Worm (Caenorhabditis elegans) whole organism, L2 larva: ENCODE results near the gene C50D2.10.

Experiments
- C34F6.9 ChIP-seq: fragments of 150-350 bp; optimal IDR thresholded peaks from 2 replicates; lab custom pipeline; 2014; ENCODE audit warnings: missing biosample characterization, missing genetic modification characterization
- R02D3.7 ChIP-seq: fragments of 150-350 bp; optimal IDR thresholded peaks from 2 replicates; lab custom pipeline; 2014; ENCODE audit warnings: missing biosample characterization, missing genetic modification characterization
- ZK546.5 ChIP-seq: sonication (generic microtip); optimal IDR thresholded peaks from 2 replicates; lab custom pipeline; 2017; ENCODE audit warnings: missing biosample characterization, missing genetic modification characterization
- alr-1 ChIP-seq: fragments of 150-350 bp; optimal IDR thresholded peaks from 2 replicates; lab custom pipeline; 2014; ENCODE audit warnings: missing biosample characterization, missing genetic modification characterization
- ama-1 ChIP-seq: fragments of 150-350 bp; optimal IDR thresholded peaks from 2 replicates; lab custom pipeline; 2018; ENCODE audit warnings: inconsistent platforms
- ceh-16 ChIP-seq: fragments of 150-350 bp; optimal IDR thresholded peaks from 2 replicates; lab custom pipeline; 2014; ENCODE audit warnings: missing biosample characterization, missing genetic modification characterization
- crh-2 ChIP-seq: sonication (generic microtip); optimal IDR thresholded peaks from 2 replicates; lab custom pipeline; 2017; ENCODE audit warnings: missing biosample characterization, missing genetic modification characterization
- dmd-4 ChIP-seq: sonication (generic microtip); optimal IDR thresholded peaks from 2 replicates; lab custom pipeline; 2017; ENCODE audit warnings: missing biosample characterization, missing genetic modification characterization
- egl-27 ChIP-seq: sonication (generic microtip); optimal IDR thresholded peaks from 3 replicates; lab custom pipeline; 2017; ENCODE audit warnings: missing biosample characterization, missing genetic modification reagents, missing genetic modification characterization
- elt-1 ChIP-seq: fragments of 150-350 bp; optimal IDR thresholded peaks from 2 replicates; lab custom pipeline; 2014; ENCODE audit warnings: missing biosample characterization, missing genetic modification characterization
- elt-3 ChIP-seq: sonication (generic microtip); optimal IDR thresholded peaks from 2 replicates; lab custom pipeline; 2017; ENCODE audit warnings: missing biosample characterization, missing genetic modification characterization
- gmeb-1 ChIP-seq: fragments of 150-350 bp; optimal IDR thresholded peaks from 2 replicates; lab custom pipeline; 2014; ENCODE audit warnings: missing biosample characterization, missing genetic modification characterization
- lin-11 ChIP-seq: fragments of 150-350 bp; sonication (generic microtip); optimal IDR thresholded peaks from 2 replicates; lab custom pipeline; 2014; ENCODE audit warnings: missing biosample characterization, missing genetic modification characterization, inconsistent platforms, mixed read lengths
- lin-39 ChIP-seq: fragments of 150-350 bp; optimal IDR thresholded peaks from 2 replicates; lab custom pipeline; 2014; ENCODE audit warnings: missing biosample characterization, missing genetic modification reagents, missing genetic modification characterization
- lsy-2 ChIP-seq, 2 experiments: fragments of 150-350 bp in 1 of 2; sonication (generic microtip) in 1 of 2; optimal IDR thresholded peaks; 2 replicates each; lab custom pipeline; 2014 to 2017; ENCODE audit warnings: missing biosample characterization in 2 of 2, missing genetic modification characterization in 2 of 2
- mbf-1 ChIP-seq: sonication (generic microtip); optimal IDR thresholded peaks from 2 replicates; lab custom pipeline; 2017; ENCODE audit warnings: missing biosample characterization, missing genetic modification characterization
- mdl-1 ChIP-seq, 2 experiments: fragments of 150-350 bp in 1 of 2; sonication (generic microtip) in 1 of 2; optimal IDR thresholded peaks; 2 replicates each; lab custom pipeline; 2017; ENCODE audit warnings: missing biosample characterization in 2 of 2, missing genetic modification characterization in 2 of 2
- nhr-11 ChIP-seq: fragments of 150-350 bp; optimal IDR thresholded peaks from 2 replicates; lab custom pipeline; 2014; ENCODE audit warnings: missing biosample characterization, missing genetic modification characterization
- nhr-21 ChIP-seq: fragments of 150-350 bp; optimal IDR thresholded peaks from 2 replicates; lab custom pipeline; 2014; ENCODE audit warnings: missing biosample characterization, missing genetic modification characterization
- nhr-23 ChIP-seq: fragments of 150-350 bp; optimal IDR thresholded peaks from 2 replicates; lab custom pipeline; 2014; ENCODE audit warnings: missing biosample characterization, missing genetic modification reagents, missing genetic modification characterization
- nhr-25 ChIP-seq: fragments of 150-350 bp; sonication (generic microtip); optimal IDR thresholded peaks from 3 replicates; lab custom pipeline; 2014; ENCODE audit warnings: missing biosample characterization, missing genetic modification characterization
- nhr-6 ChIP-seq: fragments of 150-350 bp; optimal IDR thresholded peaks from 2 replicates; lab custom pipeline; 2014; ENCODE audit warnings: missing biosample characterization, missing genetic modification characterization
- nhr-77 ChIP-seq: fragments of 150-350 bp; optimal IDR thresholded peaks from 2 replicates; lab custom pipeline; 2014; ENCODE audit warnings: missing biosample characterization, missing genetic modification characterization
- peb-1 ChIP-seq: fragments of 150-350 bp; optimal IDR thresholded peaks from 2 replicates; lab custom pipeline; 2014; ENCODE audit warnings: missing biosample characterization, missing genetic modification characterization
- sem-4 ChIP-seq: fragments of 150-350 bp; optimal IDR thresholded peaks from 2 replicates; lab custom pipeline; 2014; ENCODE audit warnings: missing biosample characterization, missing genetic modification reagents, missing genetic modification characterization
- skn-1 ChIP-seq: sonication (generic microtip); optimal IDR thresholded peaks from 2 replicates; lab custom pipeline; 2017; ENCODE audit warnings: missing biosample characterization, missing genetic modification characterization
- sma-3 ChIP-seq: sonication (generic microtip); optimal IDR thresholded peaks from 2 replicates; lab custom pipeline; 2016; ENCODE audit warnings: missing genetic modification reagents, missing genetic modification characterization, missing compliant biosample characterization
- sma-9 ChIP-seq, 2 experiments: fragments of 150-350 bp in 1 of 2; sonication (generic microtip) in 1 of 2; optimal IDR thresholded peaks; 2 replicates each; lab custom pipeline; 2014 to 2016; ENCODE audit warnings: missing genetic modification characterization in 2 of 2, mild to moderate bottlenecking in 1 of 2, missing biosample characterization in 1 of 2, missing compliant biosample characterization in 1 of 2, missing genetic modification reagents in 1 of 2, moderate library complexity in 1 of 2
- snpc-4 ChIP-seq: fragments of 150-350 bp; optimal IDR thresholded peaks from 2 replicates; lab custom pipeline; 2014; ENCODE audit warnings: missing biosample characterization, missing genetic modification characterization
- unc-39 ChIP-seq: fragments of 150-350 bp; optimal IDR thresholded peaks from 2 replicates; lab custom pipeline; 2014; ENCODE audit warnings: missing biosample characterization, missing genetic modification characterization
- unc-55 ChIP-seq: fragments of 150-350 bp; sonication (generic microtip); optimal IDR thresholded peaks from 3 replicates; lab custom pipeline; 2014; ENCODE audit warnings: missing biosample characterization, missing genetic modification reagents, missing genetic modification characterization
- unc-62 ChIP-seq: fragments of 150-350 bp; optimal IDR thresholded peaks from 2 replicates; lab custom pipeline; 2014; ENCODE audit warnings: missing biosample characterization, missing genetic modification reagents, missing genetic modification characterization
- zag-1 ChIP-seq: fragments of 150-350 bp; optimal IDR thresholded peaks from 2 replicates; lab custom pipeline; 2014; ENCODE audit warnings: missing biosample characterization, missing genetic modification characterization
- ztf-4 ChIP-seq: fragments of 150-350 bp; optimal IDR thresholded peaks from 2 replicates; lab custom pipeline; 2014; ENCODE audit warnings: missing biosample characterization, missing genetic modification characterization

Gene C50D2.10

ce11 chrII:101176-101575 lies 2.2 kb downstream of the C50D2.10 start:
- TF ChIP-seq ceh-16 (tag; lab: Kevin White, UChicago) (no peak), snpc-4 (tag; lab: Kevin White, UChicago) (no peak), lin-39 (no peak), ztf-4 (no peak), dmd-4 (no peak), lin-11 (tag; lab: Kevin White, UChicago) (no peak), nhr-25 (tag; lab: Kevin White, UChicago) (no peak), elt-1 (tag; lab: Kevin White, UChicago) (no peak), sem-4 (tag; lab: Kevin White, UChicago) (no peak)

- TF ChIP-seq lsy-2 (tag; optimal IDR thresholded peaks at IDR 0.05; lab: Kevin White, UChicago), result no peak
- no peak for TF ChIP-seq egl-27
- TF ChIP-seq gmeb-1, result no peak
- no peak for TF ChIP-seq unc-62 (GFP tag; lab: Kevin White, UChicago)
- TF ChIP-seq R02D3.7 (tag; lab: Kevin White, UChicago), result no peak
- no peak for TF ChIP-seq nhr-21 (tag; lab: Kevin White, UChicago)
- TF ChIP-seq elt-3 (tag; lab: Kevin White, UChicago), result no peak
- no peak for TF ChIP-seq C34F6.9 (tag; lab: Kevin White, UChicago)
- TF ChIP-seq sma-9 (GFP tag; optimal IDR thresholded peaks at IDR 0.05; lab: Kevin White, UChicago), result no peak
- no peak for TF ChIP-seq sma-9 (tag; optimal IDR thresholded peaks at IDR 0.05; lab: Kevin White, UChicago)
- no peak for TF ChIP-seq lin-39
- no peak for TF ChIP-seq nhr-23 (tag; lab: Kevin White, UChicago)
- TF ChIP-seq ama-1, result no peak
- no peak for TF ChIP-seq unc-39 (tag; lab: Kevin White, UChicago)
These were observed 5.3 kb downstream of the C50D2.10 start, which contains the start of gene col-68 for ce11 chrII:104234-104633. TSS of gene col-68 (plus strand) at chrII:104534.

DNA sequence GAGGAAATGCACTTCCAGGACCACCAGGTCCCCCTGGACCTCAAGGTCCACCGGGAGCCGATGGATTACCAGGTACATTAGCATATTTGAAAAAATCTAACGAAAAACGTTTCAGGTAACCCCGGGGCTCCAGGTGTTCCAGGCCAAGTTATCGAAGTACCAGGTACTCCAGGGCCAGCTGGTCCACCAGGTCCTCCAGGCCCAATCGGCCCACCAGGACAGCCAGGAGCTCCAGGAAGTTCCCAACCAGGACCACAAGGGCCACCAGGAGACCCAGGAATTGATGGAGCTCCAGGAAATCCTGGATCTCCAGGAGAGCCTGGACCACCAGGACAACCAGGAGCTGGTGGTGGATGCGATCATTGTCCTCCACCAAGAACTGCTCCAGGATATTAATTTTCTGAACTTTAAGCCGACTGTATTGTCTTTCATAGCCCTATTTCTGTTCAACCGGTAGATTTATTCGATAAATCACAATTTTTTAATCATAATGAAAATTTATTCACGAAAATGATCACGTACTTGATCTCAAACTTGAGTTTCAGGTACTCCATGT lies 6.5 kb downstream of the C50D2.10 start:
- TF ChIP-seq lsy-2 (tag; optimal IDR thresholded peaks at IDR 0.05; lab: Kevin White, UChicago), result no peak
- no peak for TF ChIP-seq unc-39 (tag; lab: Kevin White, UChicago)
- no peak for TF ChIP-seq mbf-1 (tag; lab: Kevin White, UChicago)
- no peak for TF ChIP-seq unc-55
- TF ChIP-seq lin-11 (tag; lab: Kevin White, UChicago), result no peak
- no peak for TF ChIP-seq mdl-1 (tag; optimal IDR thresholded peaks at IDR 0.05; lab: Kevin White, UChicago)
- no peak for TF ChIP-seq skn-1

DNA sequence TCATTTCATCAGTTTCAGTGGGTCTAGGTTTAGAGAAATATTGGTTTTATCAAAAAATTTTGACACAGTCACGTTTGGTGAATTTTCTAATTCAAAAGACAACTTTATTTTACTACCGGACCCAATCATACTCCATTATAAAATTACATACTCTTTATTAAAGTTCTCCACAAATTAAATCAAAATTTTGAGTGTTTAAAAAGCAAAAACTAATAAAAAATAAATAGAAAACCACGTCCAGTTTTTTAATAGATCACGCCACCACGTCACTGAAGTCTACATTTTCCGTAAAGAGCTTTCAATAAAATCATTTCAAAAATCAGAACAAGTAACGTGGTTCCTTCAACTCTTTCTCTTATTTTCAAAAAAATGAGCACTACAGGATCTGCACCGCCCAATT lies 7.0 kb downstream of the C50D2.10 start, which contains the start of gene txt-1:
TSS of gene txt-1 (plus strand) at position 301 of the 400 bp plus-strand sequence.
- TF ChIP-seq nhr-23 (tag; lab: Kevin White, UChicago) (no peak), unc-62 (GFP tag; lab: Kevin White, UChicago) (no peak), C34F6.9 (tag; lab: Kevin White, UChicago) (no peak), elt-3 (tag; lab: Kevin White, UChicago) (no peak), crh-2 (no peak), zag-1 (no peak), nhr-77 (tag; lab: Kevin White, UChicago) (no peak), elt-1 (tag; lab: Kevin White, UChicago) (no peak), nhr-25 (tag; lab: Kevin White, UChicago) (no peak), nhr-11 (tag; lab: Kevin White, UChicago) (no peak)

- TF ChIP-seq sma-3 (no peak), nhr-6 (tag; lab: Kevin White, UChicago) (no peak), zag-1 (no peak), alr-1 (no peak), unc-62 (GFP tag; lab: Kevin White, UChicago) (no peak), ZK546.5 (no peak), peb-1 (tag; lab: Kevin White, UChicago) (no peak)
These were observed 8.8 kb downstream of the C50D2.10 start for ce11 chrII:107703-108102.
